Fruit fly (Drosophila melanogaster): ENCODE data around the gene CG8004.

DNA sequence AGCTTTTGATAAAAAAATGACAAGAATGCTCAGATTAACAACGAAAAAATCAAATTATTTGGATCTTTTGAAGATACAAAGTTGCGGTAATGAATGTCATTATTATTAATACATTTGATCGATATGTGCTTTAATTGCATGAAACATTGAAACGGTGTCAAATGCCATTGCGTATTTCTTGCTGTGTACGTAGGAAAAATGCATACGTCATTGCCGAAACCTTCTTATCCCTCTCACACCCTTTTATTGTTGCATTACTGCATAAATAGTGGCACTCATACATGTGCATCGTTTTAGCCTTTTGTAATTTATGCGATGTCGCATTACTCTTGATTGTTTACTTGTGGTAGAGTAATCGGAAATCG is 20.6 kb downstream of the CG8004 start:
- TF ChIP-seq klu (GFP tag; IDR thresholded peaks at IDR 0.05) (no peak), esg (GFP tag; conservative IDR thresholded peaks at IDR 0.05) (no peak), CG12942 (GFP tag; optimal IDR thresholded peaks at IDR 0.05) (no peak), sc (optimal IDR thresholded peaks at IDR 0.05) (no peak), sc (GFP tag; optimal IDR thresholded peaks at IDR 0.05) (no peak), z (GFP tag; IDR thresholded peaks at IDR 0.05) (no peak), hth (optimal IDR thresholded peaks at IDR 0.05) (no peak), CG11093 (GFP tag; IDR thresholded peaks at IDR 0.05) (no peak), psq (GFP tag; optimal IDR thresholded peaks at IDR 0.05) (no peak), CG30431 (GFP tag; optimal IDR thresholded peaks at IDR 0.05) (no peak), ems (GFP tag; optimal IDR thresholded peaks at IDR 0.05) (no peak), CG9797 (GFP tag; optimal IDR thresholded peaks at IDR 0.05) (no peak)
